Fruit fly (Drosophila melanogaster): ENCODE results near the gene HGTX.

HGTX gene

DNA sequence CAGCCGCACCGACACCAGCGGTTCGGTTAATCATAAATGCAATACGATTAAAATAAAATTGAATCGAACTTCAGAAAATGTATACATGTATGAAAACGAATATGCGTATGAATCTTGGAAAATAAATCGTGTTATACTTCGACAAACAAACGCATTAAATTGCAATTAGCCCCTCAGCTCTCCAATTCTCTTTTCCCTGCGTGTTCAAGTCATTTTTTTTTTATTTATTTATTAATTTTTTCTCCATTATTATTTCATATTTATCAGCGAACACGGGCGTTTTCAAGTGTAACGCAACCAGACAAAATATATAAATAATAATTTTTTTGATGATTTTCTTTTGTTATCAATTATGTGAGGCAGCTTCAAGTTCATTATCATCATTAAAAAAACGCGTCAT, 15.8 kb upstream of the HGTX start:
- TF ChIP-seq CG9437 (GFP tag; optimal IDR thresholded peaks at IDR 0.05) = no peak
- peak; percentile 41 for TF ChIP-seq lbe (GFP tag; optimal IDR thresholded peaks at IDR 0.05)
- TF ChIP-seq Taf1 (GFP tag; IDR thresholded peaks at IDR 0.05) = no peak

DNA sequence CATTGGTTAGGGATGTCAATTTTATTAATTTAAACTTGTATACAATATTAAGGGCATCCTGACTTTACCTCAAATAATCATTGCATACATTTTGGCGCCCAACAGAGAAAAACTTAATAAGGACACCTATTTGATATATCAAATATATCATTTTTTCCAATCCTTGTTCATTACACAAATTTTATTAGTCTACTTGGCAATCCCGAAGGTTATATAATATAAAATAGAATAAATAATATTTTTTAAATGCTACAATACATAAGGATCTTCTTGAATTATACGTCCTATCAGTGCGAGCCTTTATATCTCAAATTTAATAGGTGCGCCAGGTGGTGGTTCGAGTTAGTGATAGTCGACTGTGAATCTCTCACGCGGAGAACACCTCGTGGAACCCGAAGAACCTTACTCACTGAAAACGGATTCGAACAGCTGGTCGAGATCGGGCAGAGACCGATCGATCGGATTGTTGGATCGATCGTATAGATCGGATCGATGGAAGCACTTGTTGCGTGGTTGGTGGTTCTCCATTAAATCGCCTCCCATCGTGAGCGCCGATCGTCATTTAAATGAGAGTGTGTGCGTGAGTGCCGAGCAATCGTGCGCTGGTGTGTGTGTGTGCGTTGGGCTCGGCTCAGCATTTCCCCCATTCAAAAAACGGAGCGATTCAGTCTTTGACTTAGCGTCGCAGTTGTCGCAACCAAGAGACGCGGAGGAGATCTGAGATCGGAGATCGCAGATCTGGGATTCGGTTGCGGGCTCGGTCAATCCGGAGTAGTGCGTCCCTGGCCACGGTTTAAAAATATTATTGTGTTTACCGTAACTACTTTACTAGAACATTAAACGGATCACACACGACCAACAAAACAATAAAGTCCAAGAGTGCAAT, 14.7 kb upstream of the HGTX start, which contains the start of gene shd:
TSS of gene shd (plus strand) at position 667 of the 886 bp plus-strand sequence.
- peak in 1 of 3 experiments; percentile 69 for TF ChIP-seq lola (GFP tag; optimal IDR thresholded peaks at IDR 0.05)
- TF ChIP-seq chinmo (GFP tag; IDR thresholded peaks at IDR 0.05; ENCODE audit: partially characterized antibody) = peak; percentile 77; the same call in 1 of the 4 replicates
- no peak for TF ChIP-seq zen (tag; optimal IDR thresholded peaks at IDR 0.05)
- TF ChIP-seq CG6854 (GFP tag; optimal IDR thresholded peaks at IDR 0.05) = no peak
- TF ChIP-seq gsb-n (tag; optimal IDR thresholded peaks at IDR 0.05) = peak; percentile 39
- TF ChIP-seq fd96Cb (tag; optimal IDR thresholded peaks at IDR 0.05) = peak; percentile 19
- TF ChIP-seq gsb (GFP tag; IDR thresholded peaks at IDR 0.05) = no peak
- no peak for TF ChIP-seq tup (GFP tag; optimal IDR thresholded peaks at IDR 0.05)
- TF ChIP-seq CG7556 (GFP tag; optimal IDR thresholded peaks at IDR 0.05) = peak; percentile 76
- peak; percentile 53 for TF ChIP-seq CG13775 (GFP tag; optimal IDR thresholded peaks at IDR 0.05)
- peak in 1 of 2 experiments; percentile 59 for TF ChIP-seq Pdp1 (GFP tag; optimal IDR thresholded peaks at IDR 0.05)
- no peak for TF ChIP-seq CG11696 (GFP tag; IDR thresholded peaks at IDR 0.05)
- no peak for TF ChIP-seq CG31365 (tag; optimal IDR thresholded peaks at IDR 0.05)
- TF ChIP-seq CHES-1-like (GFP tag; optimal IDR thresholded peaks at IDR 0.05) = no peak
- peak; percentile 20 for TF ChIP-seq BtbVII (GFP tag; optimal IDR thresholded peaks at IDR 0.05)
- TF ChIP-seq CG9727 (GFP tag; optimal IDR thresholded peaks at IDR 0.05) = peak; percentile 36
- TF ChIP-seq rib (GFP tag; IDR thresholded peaks at IDR 0.05) = no peak
- TF ChIP-seq CG14710 (tag; optimal IDR thresholded peaks at IDR 0.05) = peak; percentile 46
- peak; percentile 49 for TF ChIP-seq Ssrp (tag; optimal IDR thresholded peaks at IDR 0.05)
- TF ChIP-seq slp2 (GFP tag; optimal IDR thresholded peaks at IDR 0.05) = no peak
- TF ChIP-seq CG3726 (GFP tag; IDR thresholded peaks at IDR 0.05) = no peak
- TF ChIP-seq pfk (GFP tag; optimal IDR thresholded peaks at IDR 0.05) = peak; percentile 7
- TF ChIP-seq Nf-YC (tag; optimal IDR thresholded peaks at IDR 0.05) = peak; percentile 67
- peak; percentile 62 for TF ChIP-seq Usf (GFP tag; optimal IDR thresholded peaks at IDR 0.05)
- TF ChIP-seq CG16779 (GFP tag; IDR thresholded peaks at IDR 0.05) = no peak
- TF ChIP-seq dmrt99B (tag; optimal IDR thresholded peaks at IDR 0.05) = peak; percentile 15
- no peak for TF ChIP-seq lbe (GFP tag; optimal IDR thresholded peaks at IDR 0.05)
- TF ChIP-seq CG10267 (tag; optimal IDR thresholded peaks at IDR 0.05) = peak; percentile 18
- TF ChIP-seq ewg (GFP tag; optimal IDR thresholded peaks at IDR 0.05) = no peak
- TF ChIP-seq CG17359 (tag; optimal IDR thresholded peaks at IDR 0.05) = no peak
- TF ChIP-seq slbo (GFP tag; IDR thresholded peaks at IDR 0.05) = peak; percentile 51; the same call in 1 of the 2 replicates
- no peak for TF ChIP-seq gro (GFP tag; optimal IDR thresholded peaks at IDR 0.05)
- 0 out of 2 replicates have a peak, but pooled peaks have one; percentile 11 for TF ChIP-seq sisA (GFP tag; IDR thresholded peaks at IDR 0.05)
- TF ChIP-seq ham (GFP tag; IDR thresholded peaks at IDR 0.05) = no peak
- TF ChIP-seq CG1233 (GFP tag; optimal IDR thresholded peaks at IDR 0.05) = peak; percentile 16
- TF ChIP-seq NFAT (GFP tag; IDR thresholded peaks at IDR 0.05) = no peak
- no peak for TF ChIP-seq cas (GFP tag; IDR thresholded peaks at IDR 0.05)
- no peak for TF ChIP-seq amos (GFP tag; IDR thresholded peaks at IDR 0.05; ENCODE audit: partially characterized antibody)
- no peak for TF ChIP-seq CG14050 (GFP tag; IDR thresholded peaks at IDR 0.05)
- TF ChIP-seq Nf-YB (GFP tag; optimal IDR thresholded peaks at IDR 0.05) = peak; percentile 85
- no peak for TF ChIP-seq Lhr (GFP tag; optimal IDR thresholded peaks at IDR 0.05)
- no peak for TF ChIP-seq p53 (GFP tag; optimal IDR thresholded peaks at IDR 0.05)
- TF ChIP-seq dpn (GFP tag; optimal IDR thresholded peaks at IDR 0.05) = peak in 1 of 2 experiments; percentile 21
- peak; percentile 17 for TF ChIP-seq D19B (GFP tag; optimal IDR thresholded peaks at IDR 0.05)
